Worm (Caenorhabditis elegans): ENCODE results near the gene C10C5.4.

C10C5.4 gene

ce11 chrIV:9335552-9336251 is 42.6 kb upstream of the C10C5.4 start, which contains the start of the genes coa-4 and T20D3.14 (continued):
- TF ChIP-seq elt-3 (tag; optimal IDR thresholded peaks at IDR 0.05) (no peak), blmp-1 (tag; optimal IDR thresholded peaks at IDR 0.05; ENCODE audit: insufficient read depth) (no peak), mbf-1 (tag; optimal IDR thresholded peaks at IDR 0.05) (no peak), ztf-1 (GFP tag; conservative IDR thresholded peaks at IDR 0.05) (no peak), lin-39 (tag; optimal IDR thresholded peaks at IDR 0.05) (no peak), unc-39 (tag; optimal IDR thresholded peaks at IDR 0.05) (no peak), unc-62 (GFP tag; optimal IDR thresholded peaks at IDR 0.05) (no peak), sem-4 (tag; optimal IDR thresholded peaks at IDR 0.05) (peak; percentile 25), alr-1 (tag; optimal IDR thresholded peaks at IDR 0.05) (no peak), nhr-23 (tag; optimal IDR thresholded peaks at IDR 0.05) (no peak), ceh-82 (tag; optimal IDR thresholded peaks at IDR 0.05) (no peak)

DNA sequence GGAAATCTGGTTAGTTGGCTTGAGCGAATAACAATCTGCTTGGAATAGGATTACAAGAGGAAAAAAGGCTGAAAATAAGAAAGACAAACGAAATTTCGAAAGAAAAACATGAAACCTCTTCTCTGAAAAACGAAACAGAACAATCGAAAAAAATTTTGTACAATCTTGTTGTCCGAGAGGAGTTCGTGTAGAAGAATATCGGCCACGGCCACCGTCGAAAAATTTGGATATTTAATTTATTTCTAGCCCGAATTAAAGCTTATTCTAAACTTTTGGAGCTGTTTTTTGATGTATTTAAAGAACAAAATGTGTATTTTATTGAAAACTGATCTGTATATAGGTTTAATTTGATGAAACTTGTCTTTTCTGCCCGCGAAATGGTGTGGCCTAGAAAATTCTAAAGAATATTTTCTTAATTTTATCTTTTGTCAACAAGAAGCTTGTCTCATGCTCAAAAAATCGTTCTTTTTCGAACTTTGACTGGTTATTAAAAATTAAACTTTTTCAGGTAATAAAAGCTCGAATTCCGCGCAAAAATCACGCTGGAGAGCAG is 41.7 kb upstream of the C10C5.4 start, which contains the start of gene T20D3.5:
Gene T20D3.5, plus strand, starts transcription at position 503 of the 553 bp plus-strand sequence.
- TF ChIP-seq nhr-23 (tag; optimal IDR thresholded peaks at IDR 0.05) = no peak
- no peak for TF ChIP-seq Y55F3AM.14 (GFP tag; optimal IDR thresholded peaks at IDR 0.05)
- no peak for TF ChIP-seq lin-39 (tag; optimal IDR thresholded peaks at IDR 0.05)
- TF ChIP-seq nhr-10 (tag; optimal IDR thresholded peaks at IDR 0.05) = no peak
- TF ChIP-seq nhr-77 (tag; optimal IDR thresholded peaks at IDR 0.05) = no peak
- no peak for TF ChIP-seq gmeb-1 (tag; optimal IDR thresholded peaks at IDR 0.05)

- TF ChIP-seq unc-55 (GFP tag; optimal IDR thresholded peaks at IDR 0.05) (no peak), ZK546.5 (tag; optimal IDR thresholded peaks at IDR 0.05) (no peak), aly-2 (tag; optimal IDR thresholded peaks at IDR 0.05) (no peak), ceh-16 (tag; optimal IDR thresholded peaks at IDR 0.05) (no peak), mbf-1 (tag; optimal IDR thresholded peaks at IDR 0.05) (no peak), ama-1 (optimal IDR thresholded peaks at IDR 0.05) (no peak), nhr-21 (tag; optimal IDR thresholded peaks at IDR 0.05) (no peak)
Observed at ce11 chrIV:9339205-9339604, 39.1 kb upstream of the C10C5.4 start, which contains the start of gene T20D3.6. T20D3.6 (minus strand) TSS chrIV:9339305.

ce11 chrIV:9341591-9341990 is 36.8 kb upstream of the C10C5.4 start, which contains the start of gene vps-26:
vps-26 (minus strand) TSS chrIV:9341790.
- TF ChIP-seq ztf-1 (GFP tag; conservative IDR thresholded peaks at IDR 0.05) (no peak), nhr-129 (tag; optimal IDR thresholded peaks at IDR 0.05) (peak; percentile 40), fos-1 (tag; optimal IDR thresholded peaks at IDR 0.05) (peak; percentile 47), elt-3 (tag; optimal IDR thresholded peaks at IDR 0.05) (no peak), nhr-23 (tag; optimal IDR thresholded peaks at IDR 0.05) (no peak), crh-2 (tag; optimal IDR thresholded peaks at IDR 0.05) (no peak), aly-2 (tag; optimal IDR thresholded peaks at IDR 0.05) (no peak), ztf-4 (tag; optimal IDR thresholded peaks at IDR 0.05) (no peak), nhr-21 (tag; optimal IDR thresholded peaks at IDR 0.05) (no peak), nhr-237 (tag; optimal IDR thresholded peaks at IDR 0.05) (no peak), ZK546.5 (tag; optimal IDR thresholded peaks at IDR 0.05) (no peak), R02D3.7 (tag; optimal IDR thresholded peaks at IDR 0.05) (no peak), Y55F3AM.14 (GFP tag; optimal IDR thresholded peaks at IDR 0.05) (no peak), lin-39 (tag; optimal IDR thresholded peaks at IDR 0.05) (no peak), ceh-82 (tag; optimal IDR thresholded peaks at IDR 0.05) (no peak), mbf-1 (tag; optimal IDR thresholded peaks at IDR 0.05) (no peak), nhr-11 (tag; optimal IDR thresholded peaks at IDR 0.05) (no peak), lsy-2 (tag; optimal IDR thresholded peaks at IDR 0.05) (peak in 1 of 2 experiments; percentile 49), sma-3 (GFP tag; optimal IDR thresholded peaks at IDR 0.05) (no peak), gmeb-1 (tag; optimal IDR thresholded peaks at IDR 0.05) (no peak), unc-55 (GFP tag; optimal IDR thresholded peaks at IDR 0.05) (peak; percentile 26), zag-1 (tag; optimal IDR thresholded peaks at IDR 0.05) (no peak), F13H6.1 (tag; optimal IDR thresholded peaks at IDR 0.05) (no peak), lin-13 (GFP tag; optimal IDR thresholded peaks at IDR 0.05) (no peak), C34F6.9 (tag; optimal IDR thresholded peaks at IDR 0.05) (peak; percentile 48)
